Worm (Caenorhabditis elegans) whole organism, L4 larva: ENCODE results near the gene Y43C5A.4.

Source experiments
- F26F4.8 ChIP-seq: fragments of 200-800 bp; sonication (Bioruptor generic); conservative IDR thresholded peaks from 2 replicates; pipeline ENCODE4 v1.3.6; 2022; ENCODE audit warnings: missing genetic modification characterization, missing compliant biosample characterization
- F49E8.2 ChIP-seq: sonication (generic microtip); optimal IDR thresholded peaks from 2 replicates; lab custom pipeline; 2016; ENCODE audit warnings: missing compliant biosample characterization, mild to moderate bottlenecking, missing genetic modification characterization, borderline replicate concordance
- aha-1 ChIP-seq: fragments of 150-350 bp; peaks from one replicate; lab custom pipeline; 2014; ENCODE audit warnings: missing biosample characterization, missing genetic modification characterization
- fkh-10 ChIP-seq: fragments of 150-350 bp; optimal IDR thresholded peaks from 2 replicates; lab custom pipeline; 2014; ENCODE audit warnings: missing biosample characterization, missing genetic modification reagents, missing genetic modification characterization
- jun-1 ChIP-seq: fragments of 150-350 bp; optimal IDR thresholded peaks from 2 replicates; lab custom pipeline; 2014; ENCODE audit warnings: missing biosample characterization, missing genetic modification reagents, missing genetic modification characterization
- snpc-4 ChIP-seq: fragments of 150-350 bp; optimal IDR thresholded peaks from 2 replicates; lab custom pipeline; 2014; ENCODE audit warnings: missing biosample characterization, missing genetic modification characterization

- TF ChIP-seq fkh-10 (GFP tag; lab: Kevin White, UChicago) (no peak), F26F4.8 (no peak), aha-1 (peak; percentile 3), snpc-4 (no peak), jun-1 (tag; lab: Kevin White, UChicago) (peak; percentile 15), F49E8.2 (no peak)
These were observed 6.5 kb downstream of the Y43C5A.4 start, which contains the start of gene rad-51 for ce11 chrIV:10284194-10284910.
